Worm (Caenorhabditis elegans) whole organism, mixed stage, embryonic: Measurements from ENCODE around the gene pals-30.
"Not testable (repeated sequence)": the region's sequence is repeated elsewhere in the genome, so short reads cannot be mapped to it uniquely, and the experiment has no call there.

Experiments
- M03D4.4 ChIP-seq: sonication (generic microtip); optimal IDR thresholded peaks from 2 replicates; lab custom pipeline; 2017; ENCODE audit warnings: mild to moderate bottlenecking, missing genetic modification characterization, missing compliant biosample characterization
- bed-3 ChIP-seq: fragments of 200-800 bp; sonication (Bioruptor generic); optimal IDR thresholded peaks from 3 replicates; lab custom pipeline; 2018; ENCODE audit warnings: mild to moderate bottlenecking, missing genetic modification characterization, moderate library complexity, missing compliant biosample characterization
- blmp-1 ChIP-seq: fragments of 150-350 bp; optimal IDR thresholded peaks from 2 replicates; lab custom pipeline; 2014; ENCODE audit warnings: missing biosample characterization, missing genetic modification characterization
- ceh-39 ChIP-seq: fragments of 150-350 bp; optimal IDR thresholded peaks from 2 replicates; lab custom pipeline; 2014; ENCODE audit warnings: missing biosample characterization, missing genetic modification characterization
- ceh-43 ChIP-seq: fragments of 200-800 bp; sonication (Bioruptor generic); optimal IDR thresholded peaks from 2 replicates; lab custom pipeline; 2018; ENCODE audit warnings: mild to moderate bottlenecking, missing genetic modification characterization, moderate library complexity, missing compliant biosample characterization
- ceh-83 ChIP-seq: fragments of 200-800 bp; sonication (Bioruptor generic); optimal IDR thresholded peaks from 2 replicates; lab custom pipeline; 2018; ENCODE audit warnings: mild to moderate bottlenecking, missing genetic modification characterization, missing compliant biosample characterization
- ces-1 ChIP-seq: fragments of 150-350 bp; optimal IDR thresholded peaks from 2 replicates; lab custom pipeline; 2014; ENCODE audit warnings: missing biosample characterization, missing genetic modification reagents, missing genetic modification characterization
- cnd-1 ChIP-seq: fragments of 200-800 bp; sonication (Bioruptor generic); optimal IDR thresholded peaks from 2 replicates; lab custom pipeline; 2018; ENCODE audit warnings: mild to moderate bottlenecking, missing genetic modification characterization, missing compliant biosample characterization
- drap-1 ChIP-seq: fragments of 200-800 bp; sonication (Bioruptor generic); optimal IDR thresholded peaks from 3 replicates; lab custom pipeline; 2018; ENCODE audit warnings: mild to moderate bottlenecking, missing genetic modification characterization, missing compliant biosample characterization
- elt-1 ChIP-seq: sonication (generic microtip); optimal IDR thresholded peaks from 2 replicates; lab custom pipeline; 2017; ENCODE audit warnings: missing genetic modification characterization, mild to moderate bottlenecking, missing compliant biosample characterization, antibody characterized with exemption, moderate library complexity, borderline replicate concordance; ENCODE audit not compliant: insufficient read depth
- elt-3 ChIP-seq: fragments of 150-350 bp; optimal IDR thresholded peaks from 2 replicates; lab custom pipeline; 2014; ENCODE audit warnings: missing biosample characterization, missing genetic modification characterization
- ham-2 ChIP-seq: fragments of 200-800 bp; sonication (Bioruptor generic); optimal IDR thresholded peaks from 2 replicates; lab custom pipeline; 2018; ENCODE audit warnings: mild to moderate bottlenecking, missing genetic modification characterization, missing compliant biosample characterization
- hlh-1 ChIP-seq: fragments of 150-350 bp; optimal IDR thresholded peaks from 2 replicates; lab custom pipeline; 2014; ENCODE audit warnings: missing biosample characterization, missing genetic modification reagents, missing genetic modification characterization
- lin-13 ChIP-seq: fragments of 150-350 bp; optimal IDR thresholded peaks from 2 replicates; lab custom pipeline; 2014; ENCODE audit warnings: missing biosample characterization, missing genetic modification characterization
- lin-32 ChIP-seq: fragments of 200-800 bp; sonication (Bioruptor generic); optimal IDR thresholded peaks from 2 replicates; lab custom pipeline; 2018; ENCODE audit warnings: mild to moderate bottlenecking, missing genetic modification characterization, missing compliant biosample characterization
- lsy-2 ChIP-seq: fragments of 150-350 bp; optimal IDR thresholded peaks from 2 replicates; lab custom pipeline; 2014; ENCODE audit warnings: missing biosample characterization, missing genetic modification characterization
- mab-5 ChIP-seq: fragments of 150-350 bp; optimal IDR thresholded peaks from 2 replicates; lab custom pipeline; 2014; ENCODE audit warnings: missing biosample characterization, missing genetic modification characterization
- mep-1 ChIP-seq: fragments of 150-350 bp; optimal IDR thresholded peaks from 2 replicates; lab custom pipeline; 2017; ENCODE audit warnings: missing biosample characterization, missing genetic modification reagents, missing genetic modification characterization, inconsistent platforms
- mls-2 ChIP-seq: sonication (generic microtip); optimal IDR thresholded peaks from 2 replicates; lab custom pipeline; 2016; ENCODE audit warnings: mild to moderate bottlenecking, missing genetic modification characterization, moderate library complexity, missing compliant biosample characterization
- nhr-12 ChIP-seq: fragments of 150-350 bp; optimal IDR thresholded peaks from 2 replicates; lab custom pipeline; 2014; ENCODE audit warnings: missing biosample characterization, missing genetic modification characterization
- nhr-2 ChIP-seq: fragments of 150-350 bp; optimal IDR thresholded peaks from 2 replicates; lab custom pipeline; 2014; ENCODE audit warnings: missing biosample characterization, missing genetic modification characterization
- nhr-237 ChIP-seq: fragments of 150-350 bp; optimal IDR thresholded peaks from 2 replicates; lab custom pipeline; 2014; ENCODE audit warnings: missing biosample characterization, missing genetic modification characterization
- nhr-28 ChIP-seq: fragments of 150-350 bp; optimal IDR thresholded peaks from 2 replicates; lab custom pipeline; 2014; ENCODE audit warnings: missing biosample characterization, missing genetic modification characterization
- nhr-76 ChIP-seq: sonication (generic microtip); optimal IDR thresholded peaks from 2 replicates; lab custom pipeline; 2017; ENCODE audit warnings: missing biosample characterization, missing genetic modification characterization
- pha-4 ChIP-seq: fragments of 150-350 bp; optimal IDR thresholded peaks from 2 replicates; lab custom pipeline; 2018; ENCODE audit warnings: missing biosample characterization, missing genetic modification reagents, missing genetic modification characterization
- sem-2 ChIP-seq: fragments of 200-800 bp; sonication (Bioruptor generic); optimal IDR thresholded peaks from 2 replicates; lab custom pipeline; 2018; ENCODE audit warnings: mild to moderate bottlenecking, missing genetic modification characterization, missing compliant biosample characterization
- snpc-4 ChIP-seq: fragments of 150-350 bp; optimal IDR thresholded peaks from 2 replicates; lab custom pipeline; 2014; ENCODE audit warnings: missing biosample characterization, missing genetic modification characterization
- sptf-1 ChIP-seq: sonication (generic microtip); optimal IDR thresholded peaks from 2 replicates; lab custom pipeline; 2017; ENCODE audit warnings: mild to moderate bottlenecking, missing genetic modification characterization, moderate library complexity, missing compliant biosample characterization
- unc-120 ChIP-seq: sonication (generic microtip); optimal IDR thresholded peaks from 2 replicates; lab custom pipeline; 2017; ENCODE audit warnings: missing genetic modification characterization, missing compliant biosample characterization; ENCODE audit not compliant: poor library complexity, severe bottlenecking
- unc-39 ChIP-seq: fragments of 150-350 bp; optimal IDR thresholded peaks from 2 replicates; lab custom pipeline; 2014; ENCODE audit warnings: missing biosample characterization, missing genetic modification characterization
- unc-62 ChIP-seq: fragments of 150-350 bp; optimal IDR thresholded peaks from 2 replicates; lab custom pipeline; 2014; ENCODE audit warnings: missing biosample characterization, missing genetic modification reagents, missing genetic modification characterization
- zip-8 ChIP-seq: fragments of 150-350 bp; optimal IDR thresholded peaks from 2 replicates; lab custom pipeline; 2014; ENCODE audit warnings: missing biosample characterization, missing genetic modification characterization
- ztf-11 ChIP-seq: fragments of 150-350 bp; optimal IDR thresholded peaks from 2 replicates; lab custom pipeline; 2014; ENCODE audit warnings: missing biosample characterization, missing genetic modification characterization

Gene pals-30

ce11 chrIV:14551870-14552269, at the start of gene pals-30:
TSS of gene pals-30 (minus strand) at chrIV:14551970.
- not testable (repeated sequence) for TF ChIP-seq nhr-12 (tag; lab: Kevin White, UChicago); sptf-1 (tag; lab: Kevin White, UChicago); unc-62
- TF ChIP-seq, all 35 proteins: peak for 0; not testable (repeated sequence) for 35

- no peak for TF ChIP-seq elt-1 (tag; lab: Kevin White, UChicago)
- TF ChIP-seq nhr-2 (tag; lab: Kevin White, UChicago) = no peak
- TF ChIP-seq ceh-39 (tag; lab: Kevin White, UChicago) = no peak
- TF ChIP-seq nhr-76 (tag; lab: Kevin White, UChicago) = no peak
- TF ChIP-seq pha-4 (tag; lab: Kevin White, UChicago) = no peak
- TF ChIP-seq mab-5 (tag; lab: Kevin White, UChicago) = no peak
- no peak for TF ChIP-seq cnd-1 (tag; lab: Kevin White, UChicago)
- no peak for TF ChIP-seq nhr-12 (tag; lab: Kevin White, UChicago)
- TF ChIP-seq unc-39 (tag; lab: Kevin White, UChicago) = no peak
- no peak for TF ChIP-seq mep-1 (tag; lab: Kevin White, UChicago)
- no peak for TF ChIP-seq sptf-1 (tag; lab: Kevin White, UChicago)
- TF ChIP-seq unc-120 = no peak
- TF ChIP-seq lin-13 (tag; lab: Kevin White, UChicago) = no peak
- TF ChIP-seq snpc-4 = no peak
- no peak for TF ChIP-seq hlh-1
- no peak for TF ChIP-seq unc-62
- no peak for TF ChIP-seq lin-32 (GFP tag; lab: Kevin White, UChicago)
Measured at ce11 chrIV:14599321-14599720, 47.6 kb upstream of the pals-30 start.

DNA sequence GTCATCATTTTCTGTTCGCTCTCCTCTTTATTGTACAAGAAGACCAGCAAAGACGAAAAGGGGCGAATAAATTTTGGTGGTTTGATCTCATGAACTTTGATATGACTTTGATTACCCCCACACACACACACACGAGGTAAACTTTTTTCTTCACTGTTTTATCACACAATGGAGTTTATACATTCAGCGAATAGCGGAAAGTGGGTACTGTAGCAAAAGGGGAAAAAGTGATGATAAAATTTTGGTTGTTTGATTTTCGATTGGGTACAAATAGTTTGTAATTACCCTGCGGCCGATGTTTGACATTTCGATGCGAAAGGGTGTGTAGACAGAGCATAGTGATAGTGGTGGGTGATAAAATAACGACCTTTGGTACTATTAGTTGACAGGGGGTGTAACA, 42.5 kb upstream of the pals-30 start:
- TF ChIP-seq nhr-237 (peak; percentile 11), elt-3 (tag; lab: Kevin White, UChicago) (peak; percentile 43), lsy-2 (tag; lab: Kevin White, UChicago) (peak; percentile 26), bed-3 (GFP tag; lab: Kevin White, UChicago) (no peak)

DNA sequence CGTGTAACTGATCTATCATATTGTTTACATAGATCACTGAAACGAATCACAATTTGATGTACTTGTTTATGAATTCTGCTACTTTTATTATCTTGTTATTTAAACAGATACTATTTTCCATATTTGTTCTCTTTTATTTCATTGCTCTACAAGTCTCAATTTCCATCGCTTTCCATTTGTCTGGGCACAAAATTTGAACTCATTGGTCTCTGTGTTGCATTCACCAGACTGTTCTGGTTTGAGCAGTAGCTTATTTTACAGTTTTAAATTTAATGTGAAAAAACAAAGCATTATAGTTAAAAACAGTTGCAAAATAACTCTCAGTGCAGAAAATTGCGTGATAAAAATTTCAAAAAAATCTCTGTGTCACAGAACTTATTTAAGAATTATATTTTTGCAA, 35.8 kb upstream of the pals-30 start:
- TF ChIP-seq unc-62 (no peak), blmp-1 (tag; lab: Kevin White, UChicago) (no peak), nhr-76 (tag; lab: Kevin White, UChicago) (no peak), drap-1 (GFP tag; lab: Kevin White, UChicago) (no peak), unc-39 (tag; lab: Kevin White, UChicago) (no peak)

DNA sequence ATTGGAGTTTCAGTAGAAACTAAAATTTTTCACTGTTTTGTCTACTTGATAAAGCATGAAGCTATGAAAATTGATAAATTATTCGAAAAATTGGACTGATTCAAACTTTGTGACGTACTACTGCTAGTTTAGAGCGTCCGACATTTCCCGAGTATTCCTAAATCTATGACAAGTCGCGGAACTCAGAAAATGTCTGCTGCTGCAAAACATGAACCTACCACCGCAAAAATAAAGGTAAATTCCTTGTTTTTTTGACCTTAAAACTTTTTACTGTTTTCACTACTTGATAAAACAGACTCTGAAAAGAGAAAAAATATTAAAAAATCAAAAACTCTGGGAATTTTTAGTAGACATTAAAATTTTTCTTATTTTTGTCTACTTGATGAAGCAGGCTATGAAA, 35.0 kb upstream of the pals-30 start:
- TF ChIP-seq ceh-43 (no peak), nhr-12 (tag; lab: Kevin White, UChicago) (no peak), nhr-28 (tag; lab: Kevin White, UChicago) (no peak), elt-1 (tag; lab: Kevin White, UChicago) (no peak), cnd-1 (tag; lab: Kevin White, UChicago) (no peak), ceh-39 (tag; lab: Kevin White, UChicago) (no peak), ham-2 (no peak), lin-13 (tag; lab: Kevin White, UChicago) (no peak), mep-1 (tag; lab: Kevin White, UChicago) (no peak), lin-32 (GFP tag; lab: Kevin White, UChicago) (no peak), ces-1 (GFP tag; lab: Kevin White, UChicago) (no peak), sem-2 (GFP tag; lab: Kevin White, UChicago) (no peak), nhr-2 (tag; lab: Kevin White, UChicago) (no peak), lsy-2 (tag; lab: Kevin White, UChicago) (no peak), ztf-11 (tag; lab: Kevin White, UChicago) (no peak), blmp-1 (tag; lab: Kevin White, UChicago) (no peak), unc-39 (tag; lab: Kevin White, UChicago) (no peak), ceh-83 (no peak)

- TF ChIP-seq mls-2 = no peak
- TF ChIP-seq ceh-83 = no peak
- no peak for TF ChIP-seq blmp-1 (tag; lab: Kevin White, UChicago)
- TF ChIP-seq lin-32 (GFP tag; lab: Kevin White, UChicago) = no peak
- no peak for TF ChIP-seq nhr-12 (tag; lab: Kevin White, UChicago)
- TF ChIP-seq hlh-1 = no peak
- TF ChIP-seq ztf-11 (tag; lab: Kevin White, UChicago) = no peak
- no peak for TF ChIP-seq snpc-4
- TF ChIP-seq nhr-76 (tag; lab: Kevin White, UChicago) = no peak
- TF ChIP-seq zip-8 (tag; lab: Kevin White, UChicago) = no peak
- TF ChIP-seq elt-3 (tag; lab: Kevin White, UChicago) = no peak
- TF ChIP-seq lin-13 (tag; lab: Kevin White, UChicago) = no peak
- no peak for TF ChIP-seq ceh-39 (tag; lab: Kevin White, UChicago)
- TF ChIP-seq lsy-2 (tag; lab: Kevin White, UChicago) = no peak
- TF ChIP-seq mab-5 (tag; lab: Kevin White, UChicago) = no peak
- no peak for TF ChIP-seq unc-39 (tag; lab: Kevin White, UChicago)
- no peak for TF ChIP-seq elt-1 (tag; lab: Kevin White, UChicago)
- no peak for TF ChIP-seq sem-2 (GFP tag; lab: Kevin White, UChicago)
- TF ChIP-seq unc-120 = no peak
- no peak for TF ChIP-seq M03D4.4 (tag; lab: Kevin White, UChicago)
- TF ChIP-seq, all 35 proteins: peak for 0
Measured at ce11 chrIV:14580939-14581338, 29.2 kb upstream of the pals-30 start, which contains the start of gene irld-18. TSS of gene irld-18 (minus strand) at chrIV:14581039.
